Fruit fly (Drosophila melanogaster): ENCODE results near the gene CG31560.

dm6 chr3R:6291437-6291836 lies 18.3 kb upstream of the CG31560 start, which contains the start of gene Osi13:
- no peak for TF ChIP-seq CG8478 (optimal IDR thresholded peaks at IDR 0.05)
- TF ChIP-seq CTCF (optimal IDR thresholded peaks at IDR 0.05): no peak

Measured in S2 (cell line).